Fruit fly (Drosophila melanogaster) Kc167 (cell line): ENCODE results near the gene CG2233.

Experiments used
- Myc ChIP-seq: fragments of >200 bp; optimal IDR thresholded peaks from 2 replicates; lab custom pipeline; 2017; ENCODE audit warnings: missing external identifiers
- h ChIP-seq: fragments of >200 bp; optimal IDR thresholded peaks from 3 replicates; lab custom pipeline; 2018; ENCODE audit warnings: missing external identifiers
- insv ChIP-seq: fragments of >200 bp; optimal IDR thresholded peaks from 3 replicates; lab custom pipeline; 2018; ENCODE audit warnings: missing external identifiers
- ttk ChIP-seq: sonication (Bioruptor generic); optimal IDR thresholded peaks from 2 replicates; lab custom pipeline; 2017; ENCODE audit warnings: missing external identifiers

- TF ChIP-seq Myc (lab: Kevin White, UChicago) (no peak), ttk (lab: Kevin White, UChicago) (no peak), insv (lab: Kevin White, UChicago) (no peak), h (lab: Kevin White, UChicago) (no peak)
These were observed 50.8 kb downstream of the CG2233 start for dm6 chrX:7986551-7986950.
